Worm (Caenorhabditis elegans): ENCODE data around the gene T04C12.11.

The T04C12.11 gene

ce11 chrV:11065513-11065912, 5.4 kb upstream of the T04C12.11 start, which contains the start of gene nlp-80:
TSS of gene nlp-80 (minus strand) at chrV:11065613.
- TF ChIP-seq Y75B8A.6 (GFP tag; IDR thresholded peaks at IDR 0.05) (no peak), hlh-11 (tag; optimal IDR thresholded peaks at IDR 0.05) (no peak), lin-38 (GFP tag; IDR thresholded peaks at IDR 0.05) (no peak), aly-2 (tag; optimal IDR thresholded peaks at IDR 0.05) (no peak), F10B5.3 (tag; optimal IDR thresholded peaks at IDR 0.05) (no peak), R02D3.7 (tag; optimal IDR thresholded peaks at IDR 0.05) (no peak), zip-11 (GFP tag; IDR thresholded peaks at IDR 0.05) (no peak), ceh-32 (tag; optimal IDR thresholded peaks at IDR 0.05; ENCODE audit: poor library complexity) (no peak), madf-9 (GFP tag; conservative IDR thresholded peaks at IDR 0.05) (no peak), F49E8.2 (tag; optimal IDR thresholded peaks at IDR 0.05; ENCODE audit: borderline replicate concordance) (no peak), nhr-77 (tag; optimal IDR thresholded peaks at IDR 0.05) (no peak)

- TF ChIP-seq unc-62 (GFP tag; optimal IDR thresholded peaks at IDR 0.05 in 1 of 2), result peak in 1 of 2 experiments; percentile 4
- no peak for TF ChIP-seq unc-62 (tag; optimal IDR thresholded peaks at IDR 0.05)
- no peak for TF ChIP-seq ZK337.2 (GFP tag; IDR thresholded peaks at IDR 0.05)
- no peak for TF ChIP-seq arid-1 (GFP tag; conservative IDR thresholded peaks at IDR 0.05)
- peak; percentile 23 for TF ChIP-seq aha-1 (tag)
- TF ChIP-seq unc-130 (GFP tag; optimal IDR thresholded peaks at IDR 0.05), result no peak
- TF ChIP-seq nhr-111 (GFP tag; optimal IDR thresholded peaks at IDR 0.05), result no peak
Measured at ce11 chrV:11063115-11063514, 3.0 kb upstream of the T04C12.11 start, which contains the start of gene T04C12.9. TSS of gene T04C12.9 (minus strand) at chrV:11063215.

- TF ChIP-seq nhr-6 (tag; optimal IDR thresholded peaks at IDR 0.05) (no peak), ZK337.2 (GFP tag; IDR thresholded peaks at IDR 0.05) (no peak), dpl-1 (GFP tag; optimal IDR thresholded peaks at IDR 0.05) (no peak), egl-43 (GFP tag; IDR thresholded peaks at IDR 0.05) (no peak), F10B5.3 (tag; optimal IDR thresholded peaks at IDR 0.05) (no peak), mdl-1 (tag; optimal IDR thresholded peaks at IDR 0.05) (peak in 1 of 2 experiments; percentile 14), dmd-6 (GFP tag; IDR thresholded peaks at IDR 0.05) (no peak), nhr-42 (GFP tag; IDR thresholded peaks at IDR 0.05) (no peak), jun-1 (tag; optimal IDR thresholded peaks at IDR 0.05) (no peak), cey-2 (tag; optimal IDR thresholded peaks at IDR 0.05; ENCODE audit: borderline replicate concordance, insufficient read depth) (no peak), gei-8 (GFP tag; optimal IDR thresholded peaks at IDR 0.05) (no peak), ceh-44 (GFP tag; IDR thresholded peaks at IDR 0.05) (no peak), unc-62 (GFP tag; optimal IDR thresholded peaks at IDR 0.05 in 1 of 2) (peak in 1 of 2 experiments; percentile 81), unc-62 (tag; optimal IDR thresholded peaks at IDR 0.05) (no peak), ceh-82 (tag; optimal IDR thresholded peaks at IDR 0.05) (no peak), hlh-30 (tag; optimal IDR thresholded peaks at IDR 0.05; ENCODE audit: insufficient read depth) (peak; percentile 62), daf-16 (GFP tag; optimal IDR thresholded peaks at IDR 0.05) (peak in 1 of 2 experiments; percentile 65), daf-16 (tag; optimal IDR thresholded peaks at IDR 0.05) (no peak), F37D6.2 (tag; optimal IDR thresholded peaks at IDR 0.05) (no peak), daf-19 (GFP tag; conservative IDR thresholded peaks at IDR 0.05) (no peak), hif-1 (tag; optimal IDR thresholded peaks at IDR 0.05) (no peak), ama-1 (optimal IDR thresholded peaks at IDR 0.05) (no peak), skn-1 (tag; optimal IDR thresholded peaks at IDR 0.05) (no peak), F26F4.8 (GFP tag; conservative IDR thresholded peaks at IDR 0.05) (no peak)
Measured at ce11 chrV:11061887-11062286, 1.8 kb upstream of the T04C12.11 start.

- TF ChIP-seq Y5F2A.4 (GFP tag; optimal IDR thresholded peaks at IDR 0.05) (no peak), mdt-29 (GFP tag; IDR thresholded peaks at IDR 0.05) (no peak), unc-39 (tag; optimal IDR thresholded peaks at IDR 0.05) (no peak), mxl-3 (GFP tag; optimal IDR thresholded peaks at IDR 0.05) (no peak), jun-1 (tag; optimal IDR thresholded peaks at IDR 0.05) (no peak), mep-1 (tag; optimal IDR thresholded peaks at IDR 0.05) (no peak)
Measured at ce11 chrV:11059180-11059579, 909 bp downstream of the T04C12.11 start, which contains the start of gene T04C12.1. TSS of gene T04C12.1 (minus strand) at chrV:11059269.

All from whole organism, L4 larva.